Worm (Caenorhabditis elegans) whole organism, mixed stage, embryonic: ENCODE data around the gene odr-2.

ENCODE experiments used
- M03D4.4 ChIP-seq: sonication (generic microtip); optimal IDR thresholded peaks from 2 replicates; lab custom pipeline; 2017; ENCODE audit warnings: mild to moderate bottlenecking, missing genetic modification characterization, missing compliant biosample characterization
- bed-3 ChIP-seq: fragments of 200-800 bp; sonication (Bioruptor generic); optimal IDR thresholded peaks from 3 replicates; lab custom pipeline; 2018; ENCODE audit warnings: mild to moderate bottlenecking, missing genetic modification characterization, moderate library complexity, missing compliant biosample characterization
- blmp-1 ChIP-seq: fragments of 150-350 bp; optimal IDR thresholded peaks from 2 replicates; lab custom pipeline; 2014; ENCODE audit warnings: missing biosample characterization, missing genetic modification characterization
- ceh-39 ChIP-seq: fragments of 150-350 bp; optimal IDR thresholded peaks from 2 replicates; lab custom pipeline; 2014; ENCODE audit warnings: missing biosample characterization, missing genetic modification characterization
- ceh-83 ChIP-seq: fragments of 200-800 bp; sonication (Bioruptor generic); optimal IDR thresholded peaks from 2 replicates; lab custom pipeline; 2018; ENCODE audit warnings: mild to moderate bottlenecking, missing genetic modification characterization, missing compliant biosample characterization
- ces-1 ChIP-seq: fragments of 150-350 bp; optimal IDR thresholded peaks from 2 replicates; lab custom pipeline; 2014; ENCODE audit warnings: missing biosample characterization, missing genetic modification reagents, missing genetic modification characterization
- cnd-1 ChIP-seq: fragments of 200-800 bp; sonication (Bioruptor generic); optimal IDR thresholded peaks from 2 replicates; lab custom pipeline; 2018; ENCODE audit warnings: mild to moderate bottlenecking, missing genetic modification characterization, missing compliant biosample characterization
- drap-1 ChIP-seq: fragments of 200-800 bp; sonication (Bioruptor generic); optimal IDR thresholded peaks from 3 replicates; lab custom pipeline; 2018; ENCODE audit warnings: mild to moderate bottlenecking, missing genetic modification characterization, missing compliant biosample characterization
- elt-1 ChIP-seq: sonication (generic microtip); optimal IDR thresholded peaks from 2 replicates; lab custom pipeline; 2017; ENCODE audit warnings: missing genetic modification characterization, mild to moderate bottlenecking, missing compliant biosample characterization, antibody characterized with exemption, moderate library complexity, borderline replicate concordance; ENCODE audit not compliant: insufficient read depth
- elt-3 ChIP-seq: fragments of 150-350 bp; optimal IDR thresholded peaks from 2 replicates; lab custom pipeline; 2014; ENCODE audit warnings: missing biosample characterization, missing genetic modification characterization
- flh-1 ChIP-seq: fragments of 200-800 bp; sonication (Bioruptor generic); optimal IDR thresholded peaks from 2 replicates; lab custom pipeline; 2018; ENCODE audit warnings: mild to moderate bottlenecking, missing genetic modification characterization, moderate library complexity, missing compliant biosample characterization
- ham-2 ChIP-seq: fragments of 200-800 bp; sonication (Bioruptor generic); optimal IDR thresholded peaks from 2 replicates; lab custom pipeline; 2018; ENCODE audit warnings: mild to moderate bottlenecking, missing genetic modification characterization, missing compliant biosample characterization
- hlh-1 ChIP-seq: fragments of 150-350 bp; optimal IDR thresholded peaks from 2 replicates; lab custom pipeline; 2014; ENCODE audit warnings: missing biosample characterization, missing genetic modification reagents, missing genetic modification characterization
- lin-13 ChIP-seq: fragments of 150-350 bp; optimal IDR thresholded peaks from 2 replicates; lab custom pipeline; 2014; ENCODE audit warnings: missing biosample characterization, missing genetic modification characterization
- lin-32 ChIP-seq: fragments of 200-800 bp; sonication (Bioruptor generic); optimal IDR thresholded peaks from 2 replicates; lab custom pipeline; 2018; ENCODE audit warnings: mild to moderate bottlenecking, missing genetic modification characterization, missing compliant biosample characterization
- lsy-2 ChIP-seq: fragments of 150-350 bp; optimal IDR thresholded peaks from 2 replicates; lab custom pipeline; 2014; ENCODE audit warnings: missing biosample characterization, missing genetic modification characterization
- mab-5 ChIP-seq: fragments of 150-350 bp; optimal IDR thresholded peaks from 2 replicates; lab custom pipeline; 2014; ENCODE audit warnings: missing biosample characterization, missing genetic modification characterization
- mep-1 ChIP-seq: fragments of 150-350 bp; optimal IDR thresholded peaks from 2 replicates; lab custom pipeline; 2017; ENCODE audit warnings: missing biosample characterization, missing genetic modification reagents, missing genetic modification characterization, inconsistent platforms
- mls-2 ChIP-seq: sonication (generic microtip); optimal IDR thresholded peaks from 2 replicates; lab custom pipeline; 2016; ENCODE audit warnings: mild to moderate bottlenecking, missing genetic modification characterization, moderate library complexity, missing compliant biosample characterization
- nhr-12 ChIP-seq: fragments of 150-350 bp; optimal IDR thresholded peaks from 2 replicates; lab custom pipeline; 2014; ENCODE audit warnings: missing biosample characterization, missing genetic modification characterization
- nhr-237 ChIP-seq: fragments of 150-350 bp; optimal IDR thresholded peaks from 2 replicates; lab custom pipeline; 2014; ENCODE audit warnings: missing biosample characterization, missing genetic modification characterization
- nhr-28 ChIP-seq: fragments of 150-350 bp; optimal IDR thresholded peaks from 2 replicates; lab custom pipeline; 2014; ENCODE audit warnings: missing biosample characterization, missing genetic modification characterization
- nhr-76 ChIP-seq: sonication (generic microtip); optimal IDR thresholded peaks from 2 replicates; lab custom pipeline; 2017; ENCODE audit warnings: missing biosample characterization, missing genetic modification characterization
- pha-4 ChIP-seq: fragments of 150-350 bp; optimal IDR thresholded peaks from 2 replicates; lab custom pipeline; 2018; ENCODE audit warnings: missing biosample characterization, missing genetic modification reagents, missing genetic modification characterization
- sem-2 ChIP-seq: fragments of 200-800 bp; sonication (Bioruptor generic); optimal IDR thresholded peaks from 2 replicates; lab custom pipeline; 2018; ENCODE audit warnings: mild to moderate bottlenecking, missing genetic modification characterization, missing compliant biosample characterization
- snpc-4 ChIP-seq: fragments of 150-350 bp; optimal IDR thresholded peaks from 2 replicates; lab custom pipeline; 2014; ENCODE audit warnings: missing biosample characterization, missing genetic modification characterization
- sptf-1 ChIP-seq: sonication (generic microtip); optimal IDR thresholded peaks from 2 replicates; lab custom pipeline; 2017; ENCODE audit warnings: mild to moderate bottlenecking, missing genetic modification characterization, moderate library complexity, missing compliant biosample characterization
- unc-120 ChIP-seq: sonication (generic microtip); optimal IDR thresholded peaks from 2 replicates; lab custom pipeline; 2017; ENCODE audit warnings: missing genetic modification characterization, missing compliant biosample characterization; ENCODE audit not compliant: poor library complexity, severe bottlenecking
- unc-39 ChIP-seq: fragments of 150-350 bp; optimal IDR thresholded peaks from 2 replicates; lab custom pipeline; 2014; ENCODE audit warnings: missing biosample characterization, missing genetic modification characterization
- unc-62 ChIP-seq: fragments of 150-350 bp; optimal IDR thresholded peaks from 2 replicates; lab custom pipeline; 2014; ENCODE audit warnings: missing biosample characterization, missing genetic modification reagents, missing genetic modification characterization

Gene odr-2

DNA sequence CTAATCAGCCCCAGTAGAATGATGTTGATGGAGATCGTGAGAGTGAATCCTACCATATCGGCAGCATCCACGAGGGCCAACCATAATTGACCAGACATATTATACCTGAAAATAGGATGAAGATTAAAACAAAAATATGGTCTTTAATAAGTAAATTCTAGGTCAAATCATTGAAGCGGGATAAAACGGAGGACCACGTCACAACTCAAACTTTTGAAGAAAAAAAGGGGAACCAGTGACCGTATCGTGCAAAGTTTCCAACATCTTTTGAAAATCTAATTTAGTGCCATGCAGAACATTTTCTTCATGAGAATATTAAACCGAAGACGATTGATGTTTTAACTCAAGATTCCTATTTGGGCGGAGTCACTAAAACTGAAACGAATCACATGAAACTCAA, 35.0 kb downstream of the odr-2 start, which contains the start of gene str-112:
Gene str-112, minus strand, starts transcription at position 101 of the 400 bp plus-strand sequence.
- TF ChIP-seq sptf-1 (tag; lab: Kevin White, UChicago), result no peak
- TF ChIP-seq flh-1 (GFP tag; lab: Kevin White, UChicago), result no peak
- no peak for TF ChIP-seq nhr-12 (tag; lab: Kevin White, UChicago)
- TF ChIP-seq mab-5, result no peak
- no peak for TF ChIP-seq mep-1 (tag; lab: Kevin White, UChicago)
- TF ChIP-seq ceh-83 (GFP tag; lab: Kevin White, UChicago), result no peak
- no peak for TF ChIP-seq sem-2 (GFP tag; lab: Kevin White, UChicago)
- no peak for TF ChIP-seq nhr-237 (tag; lab: Kevin White, UChicago)
- no peak for TF ChIP-seq mls-2 (tag; lab: Kevin White, UChicago)
- TF ChIP-seq M03D4.4 (tag; lab: Kevin White, UChicago), result no peak
- no peak for TF ChIP-seq blmp-1 (tag; lab: Kevin White, UChicago)
- no peak for TF ChIP-seq ceh-39
- no peak for TF ChIP-seq pha-4 (tag; lab: Kevin White, UChicago)
- TF ChIP-seq snpc-4 (tag; lab: Kevin White, UChicago), result no peak
- TF ChIP-seq ham-2 (GFP tag; lab: Kevin White, UChicago), result no peak
- no peak for TF ChIP-seq elt-1
- no peak for TF ChIP-seq lin-32 (GFP tag; lab: Kevin White, UChicago)
- TF ChIP-seq unc-120 (tag; lab: Kevin White, UChicago), result no peak

DNA sequence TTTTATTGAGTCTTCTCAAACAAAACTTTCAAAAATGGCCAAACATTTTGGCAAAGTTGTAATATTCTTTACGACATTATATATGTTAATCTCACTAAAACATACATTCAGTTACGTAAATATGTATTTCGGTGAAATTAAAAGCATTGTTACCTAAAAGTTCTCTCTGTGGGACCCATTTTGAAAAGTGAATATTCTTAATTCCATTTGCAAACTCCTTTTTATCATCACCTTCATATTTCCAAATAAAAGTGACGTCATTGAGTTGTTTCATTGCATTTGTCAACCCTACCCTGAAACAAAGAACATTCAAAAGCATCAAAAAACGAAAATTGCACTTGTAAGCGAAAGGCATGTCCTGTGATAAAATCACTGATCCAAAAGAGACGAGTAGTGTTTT, 37.0 kb downstream of the odr-2 start:
- TF ChIP-seq nhr-28 (no peak), blmp-1 (tag; lab: Kevin White, UChicago) (no peak), M03D4.4 (tag; lab: Kevin White, UChicago) (no peak), ceh-39 (no peak), pha-4 (tag; lab: Kevin White, UChicago) (no peak), hlh-1 (tag; lab: Kevin White, UChicago) (no peak), lin-32 (GFP tag; lab: Kevin White, UChicago) (no peak), nhr-76 (tag; lab: Kevin White, UChicago) (no peak), sem-2 (GFP tag; lab: Kevin White, UChicago) (no peak), cnd-1 (tag; lab: Kevin White, UChicago) (no peak)

DNA sequence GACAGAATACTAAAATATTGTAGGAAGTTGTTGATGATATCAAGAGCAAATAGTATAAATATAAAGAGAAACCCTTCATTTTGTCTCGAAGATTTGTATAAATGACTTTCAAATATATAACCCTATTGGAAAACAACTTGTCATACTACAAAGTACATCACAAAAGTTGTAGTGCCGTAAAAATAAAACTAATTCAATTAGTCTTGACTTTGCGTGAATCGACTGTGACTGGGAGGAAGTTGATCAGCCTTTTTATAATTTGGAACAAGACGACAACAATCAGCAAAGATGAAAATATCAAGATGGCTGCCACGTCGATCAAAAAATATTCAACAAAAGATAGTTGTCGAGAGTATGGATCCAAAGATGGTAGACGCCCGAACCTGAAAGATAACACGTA, 38.5 kb downstream of the odr-2 start, which contains the start of gene ugt-40:
Gene ugt-40, minus strand, starts transcription at position 101 of the 400 bp plus-strand sequence.
- TF ChIP-seq drap-1 (GFP tag; lab: Kevin White, UChicago), result no peak
- TF ChIP-seq nhr-28, result no peak
- no peak for TF ChIP-seq ceh-39
- TF ChIP-seq lin-32 (GFP tag; lab: Kevin White, UChicago), result no peak
- TF ChIP-seq blmp-1 (tag; lab: Kevin White, UChicago), result no peak
- TF ChIP-seq snpc-4 (tag; lab: Kevin White, UChicago), result no peak
- TF ChIP-seq mab-5, result no peak
- no peak for TF ChIP-seq nhr-12 (tag; lab: Kevin White, UChicago)
- TF ChIP-seq sptf-1 (tag; lab: Kevin White, UChicago), result no peak
- TF ChIP-seq unc-39 (tag; lab: Kevin White, UChicago), result no peak
- no peak for TF ChIP-seq hlh-1 (tag; lab: Kevin White, UChicago)
- TF ChIP-seq ces-1, result no peak

DNA sequence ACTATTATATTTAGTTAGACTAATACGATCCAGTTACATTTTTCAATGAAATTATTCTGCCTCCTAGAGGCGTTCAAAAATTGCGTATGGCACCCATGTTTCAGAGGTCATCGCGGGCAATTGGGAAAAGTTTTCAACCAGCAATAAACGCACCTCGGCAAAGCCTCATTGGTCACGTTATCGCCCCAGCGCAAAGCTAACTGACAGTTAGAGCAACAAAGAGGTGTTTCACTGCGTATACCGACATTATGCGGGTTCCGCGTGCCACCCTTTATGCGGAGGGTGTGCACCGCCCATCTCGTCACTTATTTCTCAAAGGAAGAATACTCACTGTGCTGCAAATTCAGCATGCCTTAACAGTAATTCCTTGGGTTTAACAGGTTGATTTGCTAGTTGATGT, 39.3 kb downstream of the odr-2 start:
- TF ChIP-seq unc-62 (no peak), sem-2 (GFP tag; lab: Kevin White, UChicago) (no peak), ceh-83 (GFP tag; lab: Kevin White, UChicago) (no peak), nhr-12 (tag; lab: Kevin White, UChicago) (no peak), elt-3 (tag; lab: Kevin White, UChicago) (no peak)
- TF ChIP-seq, all 35 proteins: peak for 0

DNA sequence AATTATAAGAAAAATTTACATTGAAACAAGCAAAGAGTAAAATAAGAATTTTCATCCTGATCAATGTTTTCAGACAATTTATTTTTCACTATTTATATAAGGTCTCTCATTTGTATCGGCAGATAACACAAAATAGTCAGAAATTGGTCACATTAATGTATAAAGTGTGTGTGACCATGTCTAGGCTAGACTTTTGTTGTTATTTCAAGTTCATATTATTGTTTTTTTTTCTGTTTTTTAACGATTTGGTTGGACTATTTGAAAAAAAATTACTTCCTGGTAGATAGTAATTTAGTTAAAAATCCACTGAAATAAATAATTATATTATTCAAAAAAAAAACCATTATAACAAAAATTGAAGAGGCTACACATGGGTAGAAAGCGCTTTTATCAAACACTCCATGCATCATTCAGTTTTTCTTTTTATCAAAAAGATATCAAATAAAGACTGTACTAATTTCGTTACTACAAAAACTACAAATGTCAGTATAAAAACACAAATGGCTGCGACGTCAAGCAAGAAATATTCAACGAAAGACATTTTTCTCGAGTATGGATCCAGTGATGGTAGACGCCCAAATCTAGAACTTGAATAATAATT, 42.0 kb downstream of the odr-2 start, which contains the start of gene ugt-37:
Gene ugt-37, minus strand, starts transcription at position 69 of the 601 bp plus-strand sequence.
- TF ChIP-seq bed-3 (GFP tag; lab: Kevin White, UChicago), result no peak
- no peak for TF ChIP-seq drap-1 (GFP tag; lab: Kevin White, UChicago)
- no peak for TF ChIP-seq sem-2 (GFP tag; lab: Kevin White, UChicago)
- no peak for TF ChIP-seq M03D4.4 (tag; lab: Kevin White, UChicago)
- no peak for TF ChIP-seq pha-4 (tag; lab: Kevin White, UChicago)
- TF ChIP-seq mab-5, result no peak
- no peak for TF ChIP-seq nhr-237 (tag; lab: Kevin White, UChicago)
- no peak for TF ChIP-seq ham-2 (GFP tag; lab: Kevin White, UChicago)
- TF ChIP-seq blmp-1 (tag; lab: Kevin White, UChicago), result no peak
- TF ChIP-seq elt-3 (tag; lab: Kevin White, UChicago), result no peak
- no peak for TF ChIP-seq mep-1 (tag; lab: Kevin White, UChicago)
- TF ChIP-seq lsy-2 (tag; lab: Kevin White, UChicago), result no peak
- TF ChIP-seq unc-120 (tag; lab: Kevin White, UChicago), result no peak
- no peak for TF ChIP-seq lin-13
- TF ChIP-seq, all 35 proteins: peak for 0
